Worm (Caenorhabditis elegans) whole organism, L2 larva: Measurements from ENCODE around the gene C32H11.3.

ENCODE experiments used
- C34F6.9 ChIP-seq: fragments of 150-350 bp; optimal IDR thresholded peaks from 2 replicates; lab custom pipeline; 2014; ENCODE audit warnings: missing biosample characterization, missing genetic modification characterization
- F13H6.1 ChIP-seq: sonication (generic microtip); optimal IDR thresholded peaks from 2 replicates; lab custom pipeline; 2016; ENCODE audit warnings: missing genetic modification characterization, missing compliant biosample characterization
- R02D3.7 ChIP-seq: fragments of 150-350 bp; optimal IDR thresholded peaks from 2 replicates; lab custom pipeline; 2014; ENCODE audit warnings: missing biosample characterization, missing genetic modification characterization
- ZK546.5 ChIP-seq: sonication (generic microtip); optimal IDR thresholded peaks from 2 replicates; lab custom pipeline; 2017; ENCODE audit warnings: missing biosample characterization, missing genetic modification characterization
- alr-1 ChIP-seq: fragments of 150-350 bp; optimal IDR thresholded peaks from 2 replicates; lab custom pipeline; 2014; ENCODE audit warnings: missing biosample characterization, missing genetic modification characterization
- aly-2 ChIP-seq: fragments of 150-350 bp; optimal IDR thresholded peaks from 2 replicates; lab custom pipeline; 2014; ENCODE audit warnings: missing biosample characterization, missing genetic modification characterization
- ama-1 ChIP-seq: fragments of 150-350 bp; optimal IDR thresholded peaks from 2 replicates; lab custom pipeline; 2018; ENCODE audit warnings: inconsistent platforms
- crh-2 ChIP-seq: sonication (generic microtip); optimal IDR thresholded peaks from 2 replicates; lab custom pipeline; 2017; ENCODE audit warnings: missing biosample characterization, missing genetic modification characterization
- dmd-4 ChIP-seq: sonication (generic microtip); optimal IDR thresholded peaks from 2 replicates; lab custom pipeline; 2017; ENCODE audit warnings: missing biosample characterization, missing genetic modification characterization
- egl-27 ChIP-seq: sonication (generic microtip); optimal IDR thresholded peaks from 3 replicates; lab custom pipeline; 2017; ENCODE audit warnings: missing biosample characterization, missing genetic modification reagents, missing genetic modification characterization
- elt-3 ChIP-seq: sonication (generic microtip); optimal IDR thresholded peaks from 2 replicates; lab custom pipeline; 2017; ENCODE audit warnings: missing biosample characterization, missing genetic modification characterization
- fos-1 ChIP-seq: fragments of 150-350 bp; optimal IDR thresholded peaks from 2 replicates; lab custom pipeline; 2014; ENCODE audit warnings: missing biosample characterization, missing genetic modification characterization
- gmeb-1 ChIP-seq: fragments of 150-350 bp; optimal IDR thresholded peaks from 2 replicates; lab custom pipeline; 2014; ENCODE audit warnings: missing biosample characterization, missing genetic modification characterization
- lin-11 ChIP-seq: fragments of 150-350 bp; sonication (generic microtip); optimal IDR thresholded peaks from 2 replicates; lab custom pipeline; 2014; ENCODE audit warnings: missing biosample characterization, missing genetic modification characterization, inconsistent platforms, mixed read lengths
- lsy-2 ChIP-seq, 2 experiments: fragments of 150-350 bp in 1 of 2; sonication (generic microtip) in 1 of 2; optimal IDR thresholded peaks; 2 replicates each; lab custom pipeline; 2014 to 2017; ENCODE audit warnings: missing biosample characterization in 2 of 2, missing genetic modification characterization in 2 of 2
- mab-5 ChIP-seq: fragments of 150-350 bp; optimal IDR thresholded peaks from 2 replicates; lab custom pipeline; 2014; ENCODE audit warnings: missing biosample characterization, missing genetic modification characterization
- nhr-10 ChIP-seq: sonication (generic microtip); optimal IDR thresholded peaks from 2 replicates; lab custom pipeline; 2017; ENCODE audit warnings: missing biosample characterization, missing genetic modification characterization
- nhr-11 ChIP-seq: fragments of 150-350 bp; optimal IDR thresholded peaks from 2 replicates; lab custom pipeline; 2014; ENCODE audit warnings: missing biosample characterization, missing genetic modification characterization
- nhr-12 ChIP-seq: fragments of 150-350 bp; optimal IDR thresholded peaks from 2 replicates; lab custom pipeline; 2014; ENCODE audit warnings: missing biosample characterization, missing genetic modification characterization
- nhr-21 ChIP-seq: fragments of 150-350 bp; optimal IDR thresholded peaks from 2 replicates; lab custom pipeline; 2014; ENCODE audit warnings: missing biosample characterization, missing genetic modification characterization
- nhr-23 ChIP-seq: fragments of 150-350 bp; optimal IDR thresholded peaks from 2 replicates; lab custom pipeline; 2014; ENCODE audit warnings: missing biosample characterization, missing genetic modification reagents, missing genetic modification characterization
- nhr-25 ChIP-seq: fragments of 150-350 bp; sonication (generic microtip); optimal IDR thresholded peaks from 3 replicates; lab custom pipeline; 2014; ENCODE audit warnings: missing biosample characterization, missing genetic modification characterization
- nhr-6 ChIP-seq: fragments of 150-350 bp; optimal IDR thresholded peaks from 2 replicates; lab custom pipeline; 2014; ENCODE audit warnings: missing biosample characterization, missing genetic modification characterization
- sem-4 ChIP-seq: fragments of 150-350 bp; optimal IDR thresholded peaks from 2 replicates; lab custom pipeline; 2014; ENCODE audit warnings: missing biosample characterization, missing genetic modification reagents, missing genetic modification characterization
- skn-1 ChIP-seq: sonication (generic microtip); optimal IDR thresholded peaks from 2 replicates; lab custom pipeline; 2017; ENCODE audit warnings: missing biosample characterization, missing genetic modification characterization
- sma-3 ChIP-seq: sonication (generic microtip); optimal IDR thresholded peaks from 2 replicates; lab custom pipeline; 2016; ENCODE audit warnings: missing genetic modification reagents, missing genetic modification characterization, missing compliant biosample characterization
- sma-9 ChIP-seq, 2 experiments: fragments of 150-350 bp in 1 of 2; sonication (generic microtip) in 1 of 2; optimal IDR thresholded peaks; 2 replicates each; lab custom pipeline; 2014 to 2016; ENCODE audit warnings: missing genetic modification characterization in 2 of 2, mild to moderate bottlenecking in 1 of 2, missing biosample characterization in 1 of 2, missing compliant biosample characterization in 1 of 2, missing genetic modification reagents in 1 of 2, moderate library complexity in 1 of 2
- snpc-4 ChIP-seq: fragments of 150-350 bp; optimal IDR thresholded peaks from 2 replicates; lab custom pipeline; 2014; ENCODE audit warnings: missing biosample characterization, missing genetic modification characterization
- unc-39 ChIP-seq: fragments of 150-350 bp; optimal IDR thresholded peaks from 2 replicates; lab custom pipeline; 2014; ENCODE audit warnings: missing biosample characterization, missing genetic modification characterization
- unc-55 ChIP-seq: fragments of 150-350 bp; sonication (generic microtip); optimal IDR thresholded peaks from 3 replicates; lab custom pipeline; 2014; ENCODE audit warnings: missing biosample characterization, missing genetic modification reagents, missing genetic modification characterization
- unc-62 ChIP-seq: fragments of 150-350 bp; optimal IDR thresholded peaks from 2 replicates; lab custom pipeline; 2014; ENCODE audit warnings: missing biosample characterization, missing genetic modification reagents, missing genetic modification characterization
- zag-1 ChIP-seq: fragments of 150-350 bp; optimal IDR thresholded peaks from 2 replicates; lab custom pipeline; 2014; ENCODE audit warnings: missing biosample characterization, missing genetic modification characterization
- ztf-11 ChIP-seq: sonication (generic microtip); optimal IDR thresholded peaks from 2 replicates; lab custom pipeline; 2017; ENCODE audit warnings: missing biosample characterization, missing genetic modification characterization
- ztf-4 ChIP-seq: fragments of 150-350 bp; optimal IDR thresholded peaks from 2 replicates; lab custom pipeline; 2014; ENCODE audit warnings: missing biosample characterization, missing genetic modification characterization

The C32H11.3 gene

ce11 chrIV:12962564-12962963 lies 44.2 kb downstream of the C32H11.3 start, which contains the start of gene F55G11.8:
TSS of gene F55G11.8 (plus strand) at chrIV:12962808.
- no peak for TF ChIP-seq unc-39
- no peak for TF ChIP-seq aly-2 (tag; lab: Kevin White, UChicago)
- TF ChIP-seq sma-3: no peak
- no peak for TF ChIP-seq crh-2 (tag; lab: Kevin White, UChicago)
- TF ChIP-seq R02D3.7 (tag; lab: Kevin White, UChicago): no peak
- no peak for TF ChIP-seq nhr-12 (tag; lab: Kevin White, UChicago)
- TF ChIP-seq F13H6.1: no peak
- peak; percentile 86 for TF ChIP-seq fos-1 (tag; lab: Kevin White, UChicago)
- no peak for TF ChIP-seq sem-4
- no peak for TF ChIP-seq ZK546.5 (tag; lab: Kevin White, UChicago)
- TF ChIP-seq mab-5: no peak
- peak; percentile 43 for TF ChIP-seq skn-1 (tag; lab: Kevin White, UChicago)
- TF ChIP-seq gmeb-1 (tag; lab: Kevin White, UChicago): no peak
- no peak for TF ChIP-seq egl-27 (tag; lab: Kevin White, UChicago)
- TF ChIP-seq nhr-11 (tag; lab: Kevin White, UChicago): no peak
- no peak for TF ChIP-seq elt-3 (tag; lab: Kevin White, UChicago)
- peak; percentile 25 for TF ChIP-seq sma-9 (GFP tag; optimal IDR thresholded peaks at IDR 0.05; lab: Kevin White, UChicago)
- TF ChIP-seq sma-9 (tag; optimal IDR thresholded peaks at IDR 0.05; lab: Kevin White, UChicago): no peak
- no peak for TF ChIP-seq lin-11 (tag; lab: Kevin White, UChicago)
- no peak for TF ChIP-seq nhr-6 (tag; lab: Kevin White, UChicago)

- no peak for TF ChIP-seq nhr-25 (tag; lab: Kevin White, UChicago)
- peak; percentile 56 for TF ChIP-seq fos-1 (tag; lab: Kevin White, UChicago)
- no peak for TF ChIP-seq ztf-4
- peak; percentile 33 for TF ChIP-seq sma-9 (GFP tag; optimal IDR thresholded peaks at IDR 0.05; lab: Kevin White, UChicago)
- TF ChIP-seq sma-9 (tag; optimal IDR thresholded peaks at IDR 0.05; lab: Kevin White, UChicago): no peak
- TF ChIP-seq alr-1 (tag; lab: Kevin White, UChicago): no peak
Measured at ce11 chrIV:12964648-12965047, 46.3 kb downstream of the C32H11.3 start.

ce11 chrIV:12965074-12965473 lies 46.7 kb downstream of the C32H11.3 start, which contains the start of gene dod-22:
TSS of gene dod-22 (plus strand) at chrIV:12965374.
- peak; percentile 21 for TF ChIP-seq fos-1 (tag; lab: Kevin White, UChicago)
- no peak for TF ChIP-seq ztf-11 (tag; lab: Kevin White, UChicago)

- no peak for TF ChIP-seq skn-1 (tag; lab: Kevin White, UChicago)
- no peak for TF ChIP-seq egl-27 (tag; lab: Kevin White, UChicago)
- TF ChIP-seq dmd-4 (tag; lab: Kevin White, UChicago): no peak
- TF ChIP-seq nhr-10 (tag; lab: Kevin White, UChicago): no peak
- no peak for TF ChIP-seq F13H6.1
- TF ChIP-seq lsy-2 (tag; optimal IDR thresholded peaks at IDR 0.05; lab: Kevin White, UChicago): no peak
- no peak for TF ChIP-seq R02D3.7 (tag; lab: Kevin White, UChicago)
- TF ChIP-seq ztf-4: no peak
- no peak for TF ChIP-seq crh-2 (tag; lab: Kevin White, UChicago)
- TF ChIP-seq sem-4: no peak
- no peak for TF ChIP-seq nhr-25 (tag; lab: Kevin White, UChicago)
- TF ChIP-seq zag-1 (tag; lab: Kevin White, UChicago): no peak
- no peak for TF ChIP-seq unc-55 (GFP tag; lab: Kevin White, UChicago)
- TF ChIP-seq nhr-12 (tag; lab: Kevin White, UChicago): no peak
- TF ChIP-seq unc-62 (GFP tag; lab: Kevin White, UChicago): no peak
- no peak for TF ChIP-seq nhr-6 (tag; lab: Kevin White, UChicago)
- TF ChIP-seq ama-1 (lab: Kevin White, UChicago): no peak
- TF ChIP-seq nhr-21: no peak
- TF ChIP-seq nhr-23: no peak
- TF ChIP-seq C34F6.9 (tag; lab: Kevin White, UChicago): no peak
- TF ChIP-seq, all 48 proteins: peak for 0
Measured at ce11 chrIV:12967303-12967702, 48.9 kb downstream of the C32H11.3 start.

- TF ChIP-seq fos-1 (tag; lab: Kevin White, UChicago): peak; percentile 82
- no peak for TF ChIP-seq snpc-4
- peak; percentile 21 for TF ChIP-seq skn-1 (tag; lab: Kevin White, UChicago)
- TF ChIP-seq, all 48 proteins: peak for 2
Measured at ce11 chrIV:12969141-12969540, 50.8 kb downstream of the C32H11.3 start, which contains the start of gene F55G11.2. TSS of gene F55G11.2 (minus strand) at chrIV:12969289.
